Worm (Caenorhabditis elegans): Measurements from ENCODE around the gene yju-2.

The yju-2 gene

ce11 chrIII:7223029-7223428 lies 38.9 kb downstream of the yju-2 start, which contains the start of gene der-2:
Gene der-2 (minus strand): TSS chrIII:7223129.
- TF ChIP-seq mes-4 (tag; optimal IDR thresholded peaks at IDR 0.05) (no peak), K11D2.4 (GFP tag; IDR thresholded peaks at IDR 0.05) (no peak), hrde-1 (tag; optimal IDR thresholded peaks at IDR 0.05; ENCODE audit: borderline replicate concordance) (no peak), B0261.1 (tag; optimal IDR thresholded peaks at IDR 0.05) (no peak), pha-4 (tag; optimal IDR thresholded peaks at IDR 0.05) (no peak), ceh-27 (GFP tag; optimal IDR thresholded peaks at IDR 0.05) (no peak), somi-1 (GFP tag; optimal IDR thresholded peaks at IDR 0.05) (no peak), ccch-3 (GFP tag; optimal IDR thresholded peaks at IDR 0.05) (no peak), mxl-1 (tag; optimal IDR thresholded peaks at IDR 0.05) (no peak), pbrm-1 (GFP tag; IDR thresholded peaks at IDR 0.05) (no peak), efl-1 (GFP tag; optimal IDR thresholded peaks at IDR 0.05) (no peak), Y53F4B.3 (GFP tag; IDR thresholded peaks at IDR 0.05) (no peak), lag-1 (GFP tag; IDR thresholded peaks at IDR 0.05) (no peak), egl-44 (GFP tag; IDR thresholded peaks at IDR 0.05) (no peak), unc-130 (GFP tag; optimal IDR thresholded peaks at IDR 0.05) (no peak), snpc-4 (GFP tag; optimal IDR thresholded peaks at IDR 0.05) (no peak), snpc-4 (tag; optimal IDR thresholded peaks at IDR 0.05) (no peak), repo-1 (tag; optimal IDR thresholded peaks at IDR 0.05) (no peak), rec-8 (tag; optimal IDR thresholded peaks at IDR 0.05) (no peak)

- TF ChIP-seq B0019.2 (GFP tag; conservative IDR thresholded peaks at IDR 0.05) (no peak), F33H1.4 (GFP tag; IDR thresholded peaks at IDR 0.05) (no peak), ceh-100 (GFP tag; IDR thresholded peaks at IDR 0.05) (no peak), Y67H2A.10 (GFP tag; conservative IDR thresholded peaks at IDR 0.05) (no peak), ama-1 (optimal IDR thresholded peaks at IDR 0.05) (no peak), ama-1 (GFP tag; optimal IDR thresholded peaks at IDR 0.05) (no peak), ceh-79 (tag; optimal IDR thresholded peaks at IDR 0.05) (no peak)
Observed at ce11 chrIII:7226607-7227006, 42.5 kb downstream of the yju-2 start, which contains the start of gene hsp-75. Gene hsp-75 (minus strand): TSS chrIII:7226707.

DNA sequence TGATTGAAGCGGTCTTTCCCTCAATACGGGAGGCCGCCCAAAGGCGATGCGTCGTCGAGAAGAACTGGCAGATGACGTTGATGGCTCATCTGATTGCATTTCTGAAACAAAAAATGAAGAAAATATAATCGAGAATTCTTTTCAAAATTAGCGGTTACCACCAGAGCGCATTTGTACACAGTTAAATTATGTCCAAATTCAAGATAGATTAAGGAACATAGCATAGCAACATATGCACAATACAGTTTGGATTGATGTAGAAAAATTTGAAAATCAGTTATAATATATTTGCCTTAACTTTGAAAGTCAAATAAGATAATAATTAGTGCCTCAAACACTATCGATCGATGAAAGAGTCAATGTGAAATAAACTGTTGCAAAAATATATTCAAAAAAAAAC lies 45.6 kb downstream of the yju-2 start, which contains the start of gene R151.8:
TSS of gene R151.8 (minus strand) at position 101 of the 400 bp plus-strand sequence.
- no peak for TF ChIP-seq Y79H2A.3 (GFP tag; conservative IDR thresholded peaks at IDR 0.05)
- no peak for TF ChIP-seq nhr-120 (GFP tag; IDR thresholded peaks at IDR 0.05)
- TF ChIP-seq him-1 (tag; optimal IDR thresholded peaks at IDR 0.05) = no peak
- no peak for TF ChIP-seq unc-62 (GFP tag; optimal IDR thresholded peaks at IDR 0.05)
- no peak for TF ChIP-seq egl-44 (GFP tag; IDR thresholded peaks at IDR 0.05)
- TF ChIP-seq ets-4 (GFP tag; optimal IDR thresholded peaks at IDR 0.05) = no peak
- TF ChIP-seq let-526 (GFP tag; IDR thresholded peaks at IDR 0.05) = no peak
- no peak for TF ChIP-seq attf-5 (GFP tag; optimal IDR thresholded peaks at IDR 0.05)
- no peak for TF ChIP-seq tbp1 (GFP tag; optimal IDR thresholded peaks at IDR 0.05)
- no peak for TF ChIP-seq T26A5.8 (tag; optimal IDR thresholded peaks at IDR 0.05)
- TF ChIP-seq attf-6 (GFP tag; IDR thresholded peaks at IDR 0.05) = no peak
- TF ChIP-seq Y67H2A.10 (GFP tag; conservative IDR thresholded peaks at IDR 0.05) = no peak
- TF ChIP-seq madf-6 (GFP tag; IDR thresholded peaks at IDR 0.05) = no peak
- no peak for TF ChIP-seq nhr-90 (tag; optimal IDR thresholded peaks at IDR 0.05)
- TF ChIP-seq cebp-1 (GFP tag; IDR thresholded peaks at IDR 0.05) = no peak
- no peak for TF ChIP-seq cebp-1 (tag; optimal IDR thresholded peaks at IDR 0.05)
- TF ChIP-seq repo-1 (tag; optimal IDR thresholded peaks at IDR 0.05) = no peak
- TF ChIP-seq ceh-40 (GFP tag; IDR thresholded peaks at IDR 0.05) = no peak
- no peak for TF ChIP-seq efl-1 (GFP tag; optimal IDR thresholded peaks at IDR 0.05)
- TF ChIP-seq nfya-1 (tag; optimal IDR thresholded peaks at IDR 0.05; ENCODE audit: borderline replicate concordance, insufficient read depth) = no peak
- no peak for TF ChIP-seq Y53G8AR.9 (GFP tag; conservative IDR thresholded peaks at IDR 0.05)
